Fruit fly (Drosophila melanogaster) whole organism, embryonic: ENCODE data around the gene HP1b.

ENCODE experiments used
- Asciz ChIP-seq: fragments of 200-800 bp; sonication (Bioruptor generic); optimal IDR thresholded peaks from 2 replicates; lab custom pipeline; 2017; ENCODE audit warnings: missing biosample characterization, mild to moderate bottlenecking, missing genetic modification characterization, missing genetic modification reagents
- Bdp1 ChIP-seq: fragments of 200-800 bp; sonication (Bioruptor generic); optimal IDR thresholded peaks from 3 replicates; lab custom pipeline; 2016; ENCODE audit warnings: missing biosample characterization, missing genetic modification characterization
- C15 ChIP-seq: fragments of 200-800 bp; sonication (Bioruptor generic); IDR thresholded peaks from 3 replicates; pipeline ENCODE4 v1.3.6; 2022; ENCODE audit warnings: missing biosample characterization, missing genetic modification characterization
- CG11695 ChIP-seq: fragments of 200-800 bp; sonication (Bioruptor generic); IDR thresholded peaks from 3 replicates; pipeline ENCODE4 v1.3.6; 2022; ENCODE audit warnings: missing biosample characterization, missing genetic modification characterization
- CG11723 ChIP-seq: fragments of 200-800 bp; sonication (Bioruptor generic); optimal IDR thresholded peaks from 2 replicates; lab custom pipeline; 2017; ENCODE audit warnings: missing biosample characterization, mild to moderate bottlenecking, missing genetic modification characterization
- CG12299 ChIP-seq: fragments of 200-800 bp; sonication (Bioruptor generic); optimal IDR thresholded peaks from 2 replicates; lab custom pipeline; 2018; ENCODE audit warnings: missing biosample characterization, mild to moderate bottlenecking, missing genetic modification characterization
- CG14441 ChIP-seq: fragments of 200-800 bp; sonication (Bioruptor generic); IDR thresholded peaks from 2 replicates; pipeline ENCODE4 v1.3.6; 2022; ENCODE audit warnings: missing biosample characterization, missing genetic modification characterization
- CG1603 ChIP-seq: fragments of 200-800 bp; sonication (Bioruptor generic); optimal IDR thresholded peaks from 2 replicates; lab custom pipeline; 2019; ENCODE audit warnings: missing biosample characterization, mild to moderate bottlenecking, missing genetic modification characterization, moderate library complexity
- CG16779 ChIP-seq: fragments of 200-800 bp; sonication (Bioruptor generic); IDR thresholded peaks from 2 replicates; pipeline ENCODE4 v1.3.6; 2022; ENCODE audit warnings: missing biosample characterization, missing genetic modification characterization
- CG16815 ChIP-seq: fragments of 200-800 bp; sonication (Bioruptor generic); optimal IDR thresholded peaks from 3 replicates; lab custom pipeline; 2017; ENCODE audit warnings: missing biosample characterization, mild to moderate bottlenecking, missing genetic modification characterization
- CG17912 ChIP-seq: fragments of 200-800 bp; sonication (Bioruptor generic); optimal IDR thresholded peaks from 2 replicates; lab custom pipeline; 2018; ENCODE audit warnings: missing biosample characterization, mild to moderate bottlenecking, missing genetic modification characterization
- CG2678 ChIP-seq: fragments of 200-800 bp; sonication (Bioruptor generic); optimal IDR thresholded peaks from 3 replicates; lab custom pipeline; 2019; ENCODE audit warnings: missing biosample characterization, mild to moderate bottlenecking, missing genetic modification characterization, moderate library complexity
- CG3065 ChIP-seq: fragments of 200-800 bp; sonication (Bioruptor generic); optimal IDR thresholded peaks from 2 replicates; lab custom pipeline; 2016; ENCODE audit warnings: missing biosample characterization, missing genetic modification characterization
- CG7357 ChIP-seq: fragments of 200-800 bp; sonication (Bioruptor generic); IDR thresholded peaks from 3 replicates; pipeline ENCODE4 v1.3.6; 2022; ENCODE audit warnings: missing biosample characterization, missing genetic modification characterization
- CG7372 ChIP-seq: fragments of 200-800 bp; sonication (Bioruptor generic); IDR thresholded peaks from 2 replicates; pipeline ENCODE4 v1.3.6; 2022; ENCODE audit warnings: missing biosample characterization, missing genetic modification characterization
- CG7786 ChIP-seq: fragments of 200-800 bp; sonication (Bioruptor generic); optimal IDR thresholded peaks from 2 replicates; lab custom pipeline; 2016; ENCODE audit warnings: missing biosample characterization, missing genetic modification characterization
- CG8290 ChIP-seq, 3 experiments: fragments of 200-800 bp; sonication (Bioruptor generic); optimal IDR thresholded peaks; 2 replicates each; lab custom pipeline; 2016 to 2019; ENCODE audit warnings: missing biosample characterization in 3 of 3, missing genetic modification characterization in 3 of 3, mild to moderate bottlenecking in 2 of 3, moderate library complexity in 1 of 3
- CG8359 ChIP-seq: fragments of 200-800 bp; sonication (Bioruptor generic); optimal IDR thresholded peaks from 2 replicates; lab custom pipeline; 2017; ENCODE audit warnings: missing biosample characterization, mild to moderate bottlenecking, missing genetic modification characterization, borderline replicate concordance
- CG8478 ChIP-seq: fragments of >200 bp; optimal IDR thresholded peaks from 2 replicates; lab custom pipeline; 2018
- CG9932 ChIP-seq: fragments of 200-800 bp; sonication (Bioruptor generic); IDR thresholded peaks from 2 replicates; pipeline ENCODE4 v1.3.6; 2022; ENCODE audit warnings: missing biosample characterization, missing genetic modification characterization
- D19B ChIP-seq: fragments of 200-800 bp; sonication (Bioruptor generic); optimal IDR thresholded peaks from 2 replicates; lab custom pipeline; 2017; ENCODE audit warnings: missing biosample characterization, mild to moderate bottlenecking, missing genetic modification characterization
- E2f1 ChIP-seq: fragments of 200-800 bp; sonication (Bioruptor generic); IDR thresholded peaks from 2 replicates; pipeline ENCODE4 v1.3.6; 2022; ENCODE audit warnings: missing biosample characterization, missing genetic modification characterization
- ERR ChIP-seq: fragments of 200-800 bp; sonication (Bioruptor generic); optimal IDR thresholded peaks from 2 replicates; lab custom pipeline; 2016; ENCODE audit warnings: missing biosample characterization, missing genetic modification characterization
- HHEX ChIP-seq: fragments of 200-800 bp; sonication (Bioruptor generic); optimal IDR thresholded peaks from 3 replicates; lab custom pipeline; 2017; ENCODE audit warnings: missing biosample characterization, mild to moderate bottlenecking, missing genetic modification characterization, missing genetic modification reagents
- Hand ChIP-seq: fragments of 200-800 bp; sonication (Bioruptor generic); optimal IDR thresholded peaks from 2 replicates; lab custom pipeline; 2017; ENCODE audit warnings: mild to moderate bottlenecking, missing biosample characterization, missing genetic modification reagents, missing genetic modification characterization
- Hmr ChIP-seq: fragments of 200-800 bp; sonication (Bioruptor generic); optimal IDR thresholded peaks from 3 replicates; lab custom pipeline; 2017; ENCODE audit warnings: mild to moderate bottlenecking, missing biosample characterization, missing genetic modification reagents, missing genetic modification characterization
- Hr78 ChIP-seq, 2 experiments: fragments of 200-800 bp in 1 of 2; fragments of >200 bp in 1 of 2; sonication (Bioruptor generic) in 1 of 2; optimal IDR thresholded peaks; 2 replicates each; lab custom pipeline; 2017 to 2019; ENCODE audit warnings: missing biosample characterization in 2 of 2, missing genetic modification characterization in 2 of 2, mild to moderate bottlenecking in 1 of 2, moderate library complexity in 1 of 2
- MESR4 ChIP-seq: fragments of 200-800 bp; sonication (Bioruptor generic); optimal IDR thresholded peaks from 2 replicates; lab custom pipeline; 2018; ENCODE audit warnings: missing biosample characterization, mild to moderate bottlenecking, missing genetic modification characterization, moderate library complexity
- Max ChIP-seq: fragments of 200-800 bp; sonication (Bioruptor generic); optimal IDR thresholded peaks from 2 replicates; lab custom pipeline; 2016; ENCODE audit warnings: missing biosample characterization, mild to moderate bottlenecking, missing genetic modification characterization
- Mes4 ChIP-seq: fragments of 200-800 bp; sonication (Bioruptor generic); optimal IDR thresholded peaks from 2 replicates; lab custom pipeline; 2016; ENCODE audit warnings: missing biosample characterization, missing genetic modification characterization
- Poxn ChIP-seq: fragments of 200-800 bp; sonication (Bioruptor generic); IDR thresholded peaks from 2 replicates; pipeline ENCODE4 v1.3.6; 2022; ENCODE audit warnings: missing biosample characterization, missing genetic modification characterization
- Ravus ChIP-seq: fragments of 200-800 bp; sonication (Bioruptor generic); IDR thresholded peaks from 2 replicates; pipeline ENCODE4 v1.3.6; 2022; ENCODE audit warnings: missing biosample characterization, missing genetic modification characterization
- Rx ChIP-seq: fragments of 200-800 bp; sonication (Bioruptor generic); IDR thresholded peaks from 2 replicates; pipeline ENCODE4 v1.3.6; 2022; ENCODE audit warnings: missing biosample characterization, missing genetic modification characterization
- Six4 ChIP-seq: fragments of 200-800 bp; sonication (Bioruptor generic); optimal IDR thresholded peaks from 2 replicates; lab custom pipeline; 2016; ENCODE audit warnings: missing biosample characterization, missing genetic modification characterization
- Sox102F ChIP-seq: fragments of 200-800 bp; sonication (Bioruptor generic); optimal IDR thresholded peaks from 2 replicates; lab custom pipeline; 2018; ENCODE audit warnings: missing biosample characterization, mild to moderate bottlenecking, missing genetic modification characterization, moderate library complexity
- bcd ChIP-seq: fragments of 200-800 bp; sonication (Bioruptor generic); optimal IDR thresholded peaks from 2 replicates; lab custom pipeline; 2017; ENCODE audit warnings: missing biosample characterization, mild to moderate bottlenecking, missing genetic modification characterization
- bsh ChIP-seq, 2 experiments: fragments of 200-800 bp; sonication (Bioruptor generic); optimal IDR thresholded peaks; 2 replicates each; lab custom pipeline; 2017 to 2018; ENCODE audit warnings: mild to moderate bottlenecking in 2 of 2, missing biosample characterization in 2 of 2, missing genetic modification characterization in 2 of 2, moderate library complexity in 1 of 2
- caup ChIP-seq: fragments of 200-800 bp; sonication (Bioruptor generic); optimal IDR thresholded peaks from 3 replicates; lab custom pipeline; 2017; ENCODE audit warnings: missing biosample characterization, mild to moderate bottlenecking, missing genetic modification characterization, moderate library complexity; ENCODE audit not compliant: severe bottlenecking
- eyg ChIP-seq: fragments of 200-800 bp; sonication (Bioruptor generic); optimal IDR thresholded peaks from 3 replicates; lab custom pipeline; 2016; ENCODE audit warnings: missing biosample characterization, missing genetic modification characterization
- mirr ChIP-seq: fragments of 200-800 bp; sonication (Bioruptor generic); optimal IDR thresholded peaks from 3 replicates; lab custom pipeline; 2018; ENCODE audit warnings: missing biosample characterization, mild to moderate bottlenecking, missing genetic modification characterization
- pb ChIP-seq: fragments of 200-800 bp; sonication (Bioruptor generic); optimal IDR thresholded peaks from 3 replicates; lab custom pipeline; 2016; ENCODE audit warnings: missing biosample characterization, missing genetic modification characterization
- prd ChIP-seq, 3 experiments: fragments of >200 bp in 2 of 3; fragments of 200-800 bp in 1 of 3; sonication (Bioruptor generic) in 1 of 3; optimal IDR thresholded peaks in 2 of 3; IDR thresholded peaks in 1 of 3; 2 replicates in 2 of 3; 3 replicates in 1 of 3; pipeline versions ENCODE4 v1.3.6 to Lab custom; 2017 to 2022; ENCODE audit warnings: missing biosample characterization in 1 of 3, missing genetic modification characterization in 1 of 3
- so ChIP-seq: fragments of 200-800 bp; sonication (Bioruptor generic); IDR thresholded peaks from 3 replicates; pipeline ENCODE4 v1.3.6; 2022; ENCODE audit warnings: missing biosample characterization, missing genetic modification characterization
- ssp ChIP-seq: fragments of 200-800 bp; sonication (Bioruptor generic); IDR thresholded peaks from 2 replicates; pipeline ENCODE4 v1.3.6; 2022; ENCODE audit warnings: missing biosample characterization, missing genetic modification characterization
- zfh1 ChIP-seq: fragments of 200-800 bp; sonication (Bioruptor generic); IDR thresholded peaks from 3 replicates; pipeline ENCODE4 v1.3.6; 2022; ENCODE audit warnings: missing biosample characterization, missing genetic modification characterization

The HP1b gene

DNA sequence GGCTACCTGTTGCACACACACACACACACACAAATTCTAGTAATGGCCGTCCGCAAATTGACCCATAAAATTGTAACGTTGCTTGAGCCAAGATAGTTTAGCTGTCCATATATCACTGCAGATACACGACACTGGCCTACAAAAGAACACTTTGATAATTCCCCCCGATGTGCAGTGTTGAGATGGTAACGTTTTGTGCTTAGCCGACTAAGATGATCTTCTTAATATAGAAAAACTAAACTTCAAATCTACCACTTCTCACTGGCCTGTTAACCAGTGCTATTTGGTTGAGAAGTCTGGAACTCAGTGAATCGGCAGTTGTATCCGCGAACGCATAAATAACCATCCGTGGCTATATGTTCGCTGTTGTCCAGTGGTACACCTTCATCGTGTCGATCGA is 12.0 kb upstream of the HP1b start (continued):
- TF ChIP-seq Hr78 (GFP tag; optimal IDR thresholded peaks at IDR 0.05; lab: Kevin White, UChicago) (no peak), caup (GFP tag; lab: Kevin White, UChicago) (no peak), CG2678 (no peak), mirr (GFP tag; lab: Kevin White, UChicago) (no peak), CG9932 (GFP tag; lab: Robert Waterston, UW) (peak; percentile 28; the same call in 1 of the 2 replicates), Max (GFP tag; lab: Kevin White, UChicago) (no peak), CG8290 (GFP tag; optimal IDR thresholded peaks at IDR 0.05; lab: Kevin White, UChicago) (no peak), CG8290 (tag; optimal IDR thresholded peaks at IDR 0.05; lab: Kevin White, UChicago) (peak in 1 of 2 experiments; percentile 66), CG3065 (GFP tag; lab: Kevin White, UChicago) (no peak), bcd (GFP tag; lab: Kevin White, UChicago) (no peak), D19B (no peak), eyg (no peak), CG11695 (no peak), CG17912 (GFP tag; lab: Kevin White, UChicago) (no peak), CG16815 (GFP tag; lab: Kevin White, UChicago) (no peak), pb (GFP tag; lab: Kevin White, UChicago) (no peak), ssp (GFP tag; lab: Robert Waterston, UW) (no peak), Hand (GFP tag; lab: Kevin White, UChicago) (no peak), CG12299 (tag; lab: Kevin White, UChicago) (no peak), CG8359 (GFP tag; lab: Kevin White, UChicago) (no peak), CG16779 (GFP tag; lab: Robert Waterston, UW) (0 out of 2 replicates have a peak, but pooled peaks have one; percentile 4), Hmr (GFP tag; lab: Kevin White, UChicago) (no peak), CG7786 (GFP tag; lab: Kevin White, UChicago) (no peak), ERR (GFP tag; lab: Kevin White, UChicago) (no peak), C15 (0 out of 3 replicates have a peak, but pooled peaks have one; percentile 29), prd (optimal IDR thresholded peaks at IDR 0.05; lab: Kevin White, UChicago) (no peak), prd (GFP tag; IDR thresholded peaks at IDR 0.05; lab: Robert Waterston, UW) (peak; percentile 14; the same call in 1 of the 3 replicates), CG7357 (GFP tag; lab: Robert Waterston, UW) (no peak), bsh (GFP tag; optimal IDR thresholded peaks at IDR 0.05; lab: Kevin White, UChicago) (peak in 1 of 2 experiments; percentile 34), CG8478 (lab: Kevin White, UChicago) (no peak), Rx (GFP tag; lab: Robert Waterston, UW) (no peak), E2f1 (GFP tag; lab: Robert Waterston, UW) (peak; percentile 34; the same call in 1 of the 2 replicates), Poxn (GFP tag; lab: Robert Waterston, UW) (no peak), Sox102F (no peak), Mes4 (no peak), HHEX (GFP tag; lab: Kevin White, UChicago) (no peak), CG11723 (GFP tag; lab: Kevin White, UChicago) (no peak), CG1603 (tag; lab: Kevin White, UChicago) (peak; percentile 40), so (GFP tag; lab: Robert Waterston, UW) (no peak), CG7372 (GFP tag; lab: Robert Waterston, UW) (no peak), CG14441 (GFP tag; lab: Robert Waterston, UW) (0 out of 2 replicates have a peak, but pooled peaks have one; percentile 26), Bdp1 (GFP tag; lab: Kevin White, UChicago) (no peak), zfh1 (GFP tag; lab: Robert Waterston, UW) (peak; percentile 51; the same call in 2 of the 3 replicates), MESR4 (GFP tag; lab: Kevin White, UChicago) (no peak), Ravus (GFP tag; lab: Robert Waterston, UW) (no peak), Six4 (GFP tag; lab: Kevin White, UChicago) (no peak), Asciz (no peak)
